Fruit fly (Drosophila melanogaster) whole organism, prepupa: Measurements from ENCODE around the gene CG5910.

ENCODE experiments used
- CG11902 ChIP-seq: fragments of 200-800 bp; sonication (Bioruptor generic); optimal IDR thresholded peaks from 3 replicates; lab custom pipeline; 2016; ENCODE audit warnings: missing biosample characterization, missing genetic modification characterization
- CG15336 ChIP-seq: fragments of 200-800 bp; sonication (Bioruptor generic); IDR thresholded peaks from 2 replicates; pipeline ENCODE4 v1.3.6; 2022; ENCODE audit warnings: missing biosample characterization, missing genetic modification characterization
- CG1621 ChIP-seq: fragments of 200-800 bp; sonication (Bioruptor generic); optimal IDR thresholded peaks from 3 replicates; lab custom pipeline; 2018; ENCODE audit warnings: missing biosample characterization, mild to moderate bottlenecking, missing genetic modification characterization
- CG32006 ChIP-seq: fragments of 200-800 bp; sonication (Bioruptor generic); optimal IDR thresholded peaks from 3 replicates; lab custom pipeline; 2017; ENCODE audit warnings: missing biosample characterization, mild to moderate bottlenecking, missing genetic modification characterization
- CG3919 ChIP-seq: fragments of 200-800 bp; sonication (Bioruptor generic); optimal IDR thresholded peaks from 3 replicates; lab custom pipeline; 2016; ENCODE audit warnings: missing biosample characterization, missing genetic modification characterization
- CG6854 ChIP-seq: fragments of 200-800 bp; sonication (Bioruptor generic); optimal IDR thresholded peaks from 2 replicates; lab custom pipeline; 2017; ENCODE audit warnings: missing biosample characterization, mild to moderate bottlenecking, missing genetic modification characterization
- Eip75B ChIP-seq: fragments of 200-800 bp; sonication (Bioruptor generic); optimal IDR thresholded peaks from 3 replicates; lab custom pipeline; 2016; ENCODE audit warnings: missing biosample characterization, missing genetic modification characterization
- OdsH ChIP-seq: fragments of 200-800 bp; sonication (Bioruptor generic); optimal IDR thresholded peaks from 3 replicates; lab custom pipeline; 2016; ENCODE audit warnings: missing biosample characterization, missing genetic modification characterization
- achi ChIP-seq: fragments of 200-800 bp; sonication (Bioruptor generic); optimal IDR thresholded peaks from 3 replicates; lab custom pipeline; 2016; ENCODE audit warnings: missing biosample characterization, missing genetic modification characterization
- fd85E ChIP-seq: fragments of 200-800 bp; sonication (Bioruptor generic); optimal IDR thresholded peaks from 3 replicates; lab custom pipeline; 2016; ENCODE audit warnings: missing biosample characterization, missing genetic modification characterization
- net ChIP-seq: fragments of 200-800 bp; sonication (Bioruptor generic); optimal IDR thresholded peaks from 3 replicates; lab custom pipeline; 2016; ENCODE audit warnings: missing biosample characterization, missing genetic modification characterization

DNA sequence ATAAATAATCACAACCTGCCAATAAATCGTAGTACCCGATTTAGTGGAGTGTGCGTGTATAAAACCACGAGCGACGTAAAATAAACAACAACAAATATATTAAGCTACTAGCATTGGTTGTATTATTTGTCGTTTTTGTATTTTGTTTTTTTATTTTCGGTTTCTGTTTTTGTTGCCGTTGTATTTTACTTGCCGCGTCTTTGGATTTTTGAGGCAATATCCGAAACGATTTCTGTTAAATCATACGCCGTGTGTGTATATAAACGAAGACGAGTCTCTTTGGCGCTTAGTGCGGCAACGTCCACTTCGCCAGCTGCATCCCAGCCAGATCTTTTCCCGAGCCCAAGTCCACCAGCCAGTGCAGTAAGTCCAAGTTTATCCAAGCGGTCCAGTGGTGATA lies 28.9 kb upstream of the CG5910 start, which contains the start of gene zye:
- no peak for TF ChIP-seq Eip75B (GFP tag; lab: Kevin White, UChicago)
- no peak for TF ChIP-seq CG32006 (GFP tag; lab: Kevin White, UChicago)
- no peak for TF ChIP-seq CG1621 (tag; lab: Kevin White, UChicago)
- no peak for TF ChIP-seq achi (GFP tag; lab: Kevin White, UChicago)
- no peak for TF ChIP-seq CG11902
- TF ChIP-seq fd85E: no peak
- TF ChIP-seq CG3919: no peak
- TF ChIP-seq OdsH (GFP tag; lab: Kevin White, UChicago): no peak
- no peak for TF ChIP-seq net
- TF ChIP-seq CG6854 (GFP tag; lab: Kevin White, UChicago): no peak
- no peak for TF ChIP-seq CG15336 (GFP tag; lab: Robert Waterston, UW)
